Fruit fly (Drosophila melanogaster) whole organism, embryonic: ENCODE data around the gene Tps1.

ENCODE experiments used
- CG10147 ChIP-seq: fragments of 200-800 bp; sonication (Bioruptor generic); optimal IDR thresholded peaks from 2 replicates; lab custom pipeline; 2019; ENCODE audit warnings: missing biosample characterization, mild to moderate bottlenecking, missing genetic modification characterization, moderate library complexity
- CG11247 ChIP-seq: fragments of 200-800 bp; sonication (Bioruptor generic); IDR thresholded peaks from 2 replicates; pipeline ENCODE4 v1.3.6; 2022; ENCODE audit warnings: missing biosample characterization, missing genetic modification characterization
- CG13296 ChIP-seq: fragments of 200-800 bp; sonication (Bioruptor generic); optimal IDR thresholded peaks from 3 replicates; lab custom pipeline; 2018; ENCODE audit warnings: missing biosample characterization, mild to moderate bottlenecking, missing genetic modification characterization
- CG14014 ChIP-seq: fragments of 200-800 bp; sonication (Bioruptor generic); IDR thresholded peaks from 2 replicates; pipeline ENCODE4 v1.3.6; 2022; ENCODE audit warnings: missing biosample characterization, missing genetic modification characterization
- CG16815 ChIP-seq: fragments of 200-800 bp; sonication (Bioruptor generic); optimal IDR thresholded peaks from 3 replicates; lab custom pipeline; 2017; ENCODE audit warnings: missing biosample characterization, mild to moderate bottlenecking, missing genetic modification characterization
- CG17359 ChIP-seq: fragments of 200-800 bp; sonication (Bioruptor generic); optimal IDR thresholded peaks from 3 replicates; lab custom pipeline; 2018; ENCODE audit warnings: missing biosample characterization, mild to moderate bottlenecking, missing genetic modification characterization, moderate library complexity
- CG17912 ChIP-seq: fragments of 200-800 bp; sonication (Bioruptor generic); optimal IDR thresholded peaks from 2 replicates; lab custom pipeline; 2018; ENCODE audit warnings: missing biosample characterization, mild to moderate bottlenecking, missing genetic modification characterization
- CG2889 ChIP-seq: fragments of 200-800 bp; sonication (Bioruptor generic); IDR thresholded peaks from 3 replicates; pipeline ENCODE4 v1.3.6; 2022; ENCODE audit warnings: missing biosample characterization, missing genetic modification characterization
- CG30020 ChIP-seq: fragments of 200-800 bp; optimal IDR thresholded peaks from 2 replicates; lab custom pipeline; 2019; ENCODE audit warnings: missing biosample characterization, mild to moderate bottlenecking, missing genetic modification characterization, moderate library complexity
- CG30403 ChIP-seq: fragments of 200-800 bp; sonication (Bioruptor generic); optimal IDR thresholded peaks from 3 replicates; lab custom pipeline; 2016; ENCODE audit warnings: missing biosample characterization, missing genetic modification characterization
- CG3995 ChIP-seq: fragments of 200-800 bp; sonication (Bioruptor generic); optimal IDR thresholded peaks from 3 replicates; lab custom pipeline; 2016; ENCODE audit warnings: missing biosample characterization, missing genetic modification characterization
- CG5953 ChIP-seq: fragments of 200-800 bp; sonication (Bioruptor generic); IDR thresholded peaks from 2 replicates; pipeline ENCODE4 v1.3.6; 2022; ENCODE audit warnings: missing biosample characterization, missing genetic modification characterization
- CG8388 ChIP-seq: fragments of 200-800 bp; sonication (Bioruptor generic); optimal IDR thresholded peaks from 2 replicates; lab custom pipeline; 2019; ENCODE audit warnings: missing biosample characterization, mild to moderate bottlenecking, missing genetic modification characterization, moderate library complexity
- CG9727 ChIP-seq: fragments of 200-800 bp; sonication (Bioruptor generic); optimal IDR thresholded peaks from 3 replicates; lab custom pipeline; 2017; ENCODE audit warnings: missing biosample characterization, mild to moderate bottlenecking, missing genetic modification characterization
- CTCF ChIP-seq: fragments of 200-800 bp; sonication (Bioruptor generic); optimal IDR thresholded peaks from 2 replicates; lab custom pipeline; 2017; ENCODE audit warnings: missing biosample characterization, mild to moderate bottlenecking, missing genetic modification characterization, moderate library complexity
- CrebB ChIP-seq: fragments of 200-800 bp; sonication (Bioruptor generic); optimal IDR thresholded peaks from 3 replicates; lab custom pipeline; 2018; ENCODE audit warnings: missing biosample characterization, mild to moderate bottlenecking, missing genetic modification characterization
- Drgx ChIP-seq: fragments of 200-800 bp; sonication (Bioruptor generic); IDR thresholded peaks from 2 replicates; pipeline ENCODE4 v1.3.6; 2022; ENCODE audit warnings: missing biosample characterization, missing genetic modification characterization
- Ets65A ChIP-seq: fragments of 200-800 bp; sonication (Bioruptor generic); peaks from one replicate; lab custom pipeline; 2016; ENCODE audit warnings: missing biosample characterization, missing genetic modification characterization
- Hr51 ChIP-seq, 2 experiments: fragments of 200-800 bp; sonication (Bioruptor generic); optimal IDR thresholded peaks; 2 replicates in 1 of 2; 3 replicates in 1 of 2; lab custom pipeline; 2016 to 2018; ENCODE audit warnings: missing biosample characterization in 2 of 2, missing genetic modification characterization in 2 of 2, mild to moderate bottlenecking in 1 of 2, moderate library complexity in 1 of 2
- Kr ChIP-seq: fragments of 200-800 bp; sonication (Bioruptor generic); optimal IDR thresholded peaks from 2 replicates; lab custom pipeline; 2017; ENCODE audit warnings: missing biosample characterization, mild to moderate bottlenecking, missing genetic modification characterization
- Med ChIP-seq: fragments of 200-800 bp; sonication (Bioruptor generic); peaks from one replicate; lab custom pipeline; 2016; ENCODE audit warnings: missing biosample characterization, missing genetic modification characterization, mild to moderate bottlenecking, inconsistent platforms, moderate library complexity
- Meics ChIP-seq: fragments of 200-800 bp; sonication (Bioruptor generic); optimal IDR thresholded peaks from 2 replicates; lab custom pipeline; 2017; ENCODE audit warnings: missing biosample characterization, mild to moderate bottlenecking, missing genetic modification characterization
- Mes4 ChIP-seq: fragments of 200-800 bp; sonication (Bioruptor generic); optimal IDR thresholded peaks from 2 replicates; lab custom pipeline; 2016; ENCODE audit warnings: missing biosample characterization, missing genetic modification characterization
- Nf-YA ChIP-seq: fragments of 200-800 bp; sonication (Bioruptor generic); IDR thresholded peaks from 2 replicates; pipeline ENCODE4 v1.3.6; 2022; ENCODE audit warnings: missing biosample characterization, missing genetic modification characterization
- Opbp ChIP-seq: fragments of 200-800 bp; sonication (Bioruptor generic); IDR thresholded peaks from 3 replicates; pipeline ENCODE4 v1.3.6; 2022; ENCODE audit warnings: missing biosample characterization, missing genetic modification characterization; ENCODE audit not compliant: partially characterized antibody
- ac ChIP-seq: fragments of 200-800 bp; sonication (Bioruptor generic); optimal IDR thresholded peaks from 3 replicates; lab custom pipeline; 2017; ENCODE audit warnings: missing biosample characterization, mild to moderate bottlenecking, missing genetic modification characterization
- bowl ChIP-seq: fragments of 200-800 bp; sonication (Bioruptor generic); IDR thresholded peaks from 2 replicates; pipeline ENCODE4 v1.3.6; 2022; ENCODE audit warnings: missing biosample characterization, missing genetic modification characterization
- ci ChIP-seq: fragments of 200-800 bp; sonication (Bioruptor generic); IDR thresholded peaks from 3 replicates; pipeline ENCODE4 v1.3.6; 2022; ENCODE audit warnings: missing biosample characterization, missing genetic modification characterization
- corto ChIP-seq: fragments of 200-800 bp; sonication (Bioruptor generic); optimal IDR thresholded peaks from 2 replicates; lab custom pipeline; 2016; ENCODE audit warnings: missing biosample characterization, mild to moderate bottlenecking, missing genetic modification characterization, moderate library complexity
- crol ChIP-seq: fragments of 200-800 bp; sonication (Bioruptor generic); IDR thresholded peaks from 2 replicates; pipeline ENCODE4 v1.3.6; 2022; ENCODE audit warnings: missing biosample characterization, missing genetic modification characterization
- en ChIP-seq: fragments of 200-800 bp; sonication (Bioruptor generic); optimal IDR thresholded peaks from 2 replicates; lab custom pipeline; 2016; ENCODE audit warnings: missing biosample characterization, missing genetic modification characterization
- gem ChIP-seq: fragments of 200-800 bp; sonication (Bioruptor generic); optimal IDR thresholded peaks from 2 replicates; lab custom pipeline; 2019; ENCODE audit warnings: missing biosample characterization, mild to moderate bottlenecking, missing genetic modification characterization, moderate library complexity
- gfzf ChIP-seq: fragments of 200-800 bp; sonication (Bioruptor generic); optimal IDR thresholded peaks from 2 replicates; lab custom pipeline; 2016; ENCODE audit warnings: missing biosample characterization, mild to moderate bottlenecking, missing genetic modification characterization, moderate library complexity
- gro ChIP-seq: fragments of 200-800 bp; sonication (Bioruptor generic); optimal IDR thresholded peaks from 2 replicates; lab custom pipeline; 2016; ENCODE audit warnings: missing biosample characterization, missing genetic modification characterization
- gt ChIP-seq: fragments of 200-800 bp; sonication (Bioruptor generic); IDR thresholded peaks from 2 replicates; pipeline ENCODE4 v1.3.6; 2022; ENCODE audit warnings: missing biosample characterization, missing genetic modification characterization
- ham ChIP-seq: fragments of 200-800 bp; sonication (Bioruptor generic); IDR thresholded peaks from 2 replicates; pipeline ENCODE4 v1.3.6; 2022; ENCODE audit warnings: missing biosample characterization, missing genetic modification characterization
- klu ChIP-seq: fragments of 200-800 bp; sonication (Bioruptor generic); IDR thresholded peaks from 2 replicates; pipeline ENCODE4 v1.3.6; 2022; ENCODE audit warnings: missing biosample characterization, missing genetic modification characterization
- lola ChIP-seq, 3 experiments: fragments of >200 bp in 2 of 3; fragments of 200-800 bp in 1 of 3; sonication (Bioruptor generic) in 1 of 3; optimal IDR thresholded peaks; 2 replicates each; lab custom pipeline; 2017 to 2019; ENCODE audit warnings: missing biosample characterization in 3 of 3, missing genetic modification characterization in 3 of 3, mild to moderate bottlenecking in 1 of 3, moderate library complexity in 1 of 3
- nmo ChIP-seq: fragments of 200-800 bp; sonication (Bioruptor generic); optimal IDR thresholded peaks from 2 replicates; lab custom pipeline; 2018; ENCODE audit warnings: missing biosample characterization, mild to moderate bottlenecking, missing genetic modification characterization, moderate library complexity
- nom ChIP-seq: fragments of 200-800 bp; sonication (Bioruptor generic); optimal IDR thresholded peaks from 2 replicates; lab custom pipeline; 2017; ENCODE audit warnings: missing biosample characterization, missing genetic modification characterization, mild to moderate bottlenecking, moderate library complexity, missing genetic modification reagents
- pb ChIP-seq: fragments of 200-800 bp; sonication (Bioruptor generic); optimal IDR thresholded peaks from 3 replicates; lab custom pipeline; 2016; ENCODE audit warnings: missing biosample characterization, missing genetic modification characterization
- pho ChIP-seq: fragments of 200-800 bp; sonication (Bioruptor generic); optimal IDR thresholded peaks from 2 replicates; lab custom pipeline; 2016; ENCODE audit warnings: missing biosample characterization, missing genetic modification characterization
- pnt ChIP-seq: fragments of 200-800 bp; sonication (Bioruptor generic); optimal IDR thresholded peaks from 3 replicates; lab custom pipeline; 2016; ENCODE audit warnings: missing biosample characterization, missing genetic modification characterization
- sens ChIP-seq: fragments of 200-800 bp; sonication (Bioruptor generic); peaks from one replicate; lab custom pipeline; 2016; ENCODE audit warnings: missing biosample characterization, missing genetic modification characterization
- ttk ChIP-seq: fragments of 200-800 bp; sonication (Bioruptor generic); IDR thresholded peaks from 2 replicates; pipeline ENCODE4 v2.1.2; 2022; ENCODE audit warnings: missing biosample characterization, missing genetic modification characterization
- zfh2 ChIP-seq: fragments of 200-800 bp; sonication (Bioruptor generic); optimal IDR thresholded peaks from 2 replicates; lab custom pipeline; 2016; ENCODE audit warnings: missing biosample characterization, missing genetic modification characterization

The Tps1 gene

DNA sequence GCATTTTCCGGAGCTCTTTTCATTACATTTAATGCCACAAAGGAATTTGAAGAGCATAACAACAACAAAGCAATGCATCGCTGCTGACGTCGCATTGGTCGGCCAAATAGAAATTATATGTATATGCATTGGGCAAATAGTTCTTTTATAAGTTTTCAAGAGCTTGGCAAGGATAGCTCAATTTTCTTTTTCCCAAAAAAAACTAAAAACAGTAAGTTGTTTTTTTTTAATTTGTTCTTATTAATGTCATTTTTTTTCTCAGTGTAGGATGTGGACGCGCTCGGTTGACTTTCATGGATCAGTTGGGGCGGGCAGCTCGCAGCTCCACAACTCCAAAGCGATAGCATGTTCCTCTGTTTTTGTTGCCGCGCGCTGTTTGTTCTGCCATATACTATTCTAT, 29.0 kb upstream of the Tps1 start:
- TF ChIP-seq pnt (GFP tag; lab: Kevin White, UChicago) (no peak), CG30020 (tag; lab: Kevin White, UChicago) (no peak), ci (0 out of 3 replicates have a peak, but pooled peaks have one; percentile 14), lola (GFP tag; optimal IDR thresholded peaks at IDR 0.05; lab: Kevin White, UChicago) (peak in 1 of 3 experiments; percentile 62), CG16815 (GFP tag; lab: Kevin White, UChicago) (no peak), Hr51 (GFP tag; optimal IDR thresholded peaks at IDR 0.05; lab: Kevin White, UChicago) (peak in 1 of 2 experiments; percentile 11), sens (GFP tag; lab: Kevin White, UChicago) (peak; percentile 73), Drgx (GFP tag; lab: Robert Waterston, UW) (peak; percentile 65), ham (no peak), zfh2 (GFP tag; lab: Kevin White, UChicago) (no peak)
- TF ChIP-seq, all 482 proteins: peak for 5

DNA sequence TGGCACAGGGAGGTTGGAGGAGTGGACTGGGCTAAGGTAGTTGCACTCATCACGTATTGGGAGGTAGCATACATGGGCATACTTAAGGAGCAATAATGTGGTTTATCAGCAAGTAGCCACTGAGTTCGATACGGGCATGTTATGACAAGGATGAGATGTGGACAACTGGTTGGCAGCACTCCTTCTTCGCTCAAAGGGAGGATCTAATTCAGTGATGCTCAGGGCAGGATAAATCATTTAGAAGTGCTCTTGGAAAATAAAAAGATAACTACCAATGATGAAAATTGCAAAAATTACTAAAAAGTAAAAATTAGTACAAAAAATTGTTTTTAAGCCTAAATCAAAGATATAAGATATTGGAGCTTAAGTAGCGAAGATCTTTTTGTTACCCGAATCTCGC, 27.2 kb upstream of the Tps1 start:
- TF ChIP-seq Kr (GFP tag; lab: Kevin White, UChicago), result no peak
- TF ChIP-seq Ets65A (GFP tag; lab: Kevin White, UChicago), result peak; percentile 52

- TF ChIP-seq Med (GFP tag; lab: Kevin White, UChicago) (peak; percentile 46), Drgx (GFP tag; lab: Robert Waterston, UW) (peak; percentile 32), crol (GFP tag; lab: Robert Waterston, UW) (peak; percentile 2; the same call in 1 of the 2 replicates), nom (GFP tag; lab: Kevin White, UChicago) (peak; percentile 63), gt (no peak)
Measured at dm6 chr2L:4361438-4361975, 26.6 kb upstream of the Tps1 start, which contains the start of gene Traf4. Gene Traf4, plus strand, starts transcription at chr2L:4361925.

dm6 chr2L:4363707-4364270, 24.3 kb upstream of the Tps1 start:
- no peak for TF ChIP-seq gro (GFP tag; lab: Kevin White, UChicago)
- TF ChIP-seq Mes4 (GFP tag; lab: Kevin White, UChicago), result no peak
- TF ChIP-seq gem (tag; lab: Kevin White, UChicago), result no peak
- TF ChIP-seq bowl (GFP tag; lab: Robert Waterston, UW), result no peak
- TF ChIP-seq en, result no peak
- no peak for TF ChIP-seq CG2889 (GFP tag; lab: Robert Waterston, UW)
- TF ChIP-seq Nf-YA, result no peak
- no peak for TF ChIP-seq CG10147 (GFP tag; lab: Kevin White, UChicago)
- TF ChIP-seq CG8388 (GFP tag; lab: Kevin White, UChicago), result no peak
- TF ChIP-seq CTCF (GFP tag; lab: Kevin White, UChicago), result no peak
- TF ChIP-seq pho (GFP tag; lab: Kevin White, UChicago), result no peak
- no peak for TF ChIP-seq nmo (GFP tag; lab: Kevin White, UChicago)
- peak; percentile 47 for TF ChIP-seq Kr (GFP tag; lab: Kevin White, UChicago)
- TF ChIP-seq CG17912 (GFP tag; lab: Kevin White, UChicago), result no peak
- no peak for TF ChIP-seq CG30403 (GFP tag; lab: Kevin White, UChicago)
- TF ChIP-seq CG5953 (GFP tag; lab: Robert Waterston, UW), result no peak
- no peak for TF ChIP-seq gfzf (GFP tag; lab: Kevin White, UChicago)
- no peak for TF ChIP-seq CG17359 (tag; lab: Kevin White, UChicago)
- TF ChIP-seq corto (GFP tag; lab: Kevin White, UChicago), result no peak
- TF ChIP-seq CG3995, result no peak
- no peak for TF ChIP-seq CG13296 (GFP tag; lab: Kevin White, UChicago)
- no peak for TF ChIP-seq ttk (GFP tag; lab: Robert Waterston, UW)
- no peak for TF ChIP-seq CG14014 (GFP tag; lab: Robert Waterston, UW)
- TF ChIP-seq CG11247 (GFP tag; lab: Robert Waterston, UW), result no peak
- peak; percentile 91 for TF ChIP-seq ac (GFP tag; lab: Kevin White, UChicago)
- TF ChIP-seq CG9727 (GFP tag; lab: Kevin White, UChicago), result no peak
- TF ChIP-seq Meics (GFP tag; lab: Kevin White, UChicago), result no peak
- TF ChIP-seq CrebB (tag; lab: Kevin White, UChicago), result no peak
- TF ChIP-seq pb (GFP tag; lab: Kevin White, UChicago), result no peak
- TF ChIP-seq klu (GFP tag; lab: Robert Waterston, UW), result no peak
- no peak for TF ChIP-seq Opbp
